Worm (Caenorhabditis elegans): ENCODE measurements around the gene T01C1.4.

- TF ChIP-seq irx-1 (tag; optimal IDR thresholded peaks at IDR 0.05), result no peak
- TF ChIP-seq tbx-2 (tag; optimal IDR thresholded peaks at IDR 0.05), result no peak
- TF ChIP-seq ces-1 (GFP tag; optimal IDR thresholded peaks at IDR 0.05), result no peak
- peak; percentile 41 for TF ChIP-seq sox-4 (tag; optimal IDR thresholded peaks at IDR 0.05)
- TF ChIP-seq efl-1 (optimal IDR thresholded peaks at IDR 0.05), result no peak
- no peak for TF ChIP-seq efl-1 (GFP tag; optimal IDR thresholded peaks at IDR 0.05 in 1 of 2)
- TF ChIP-seq hpl-2 (GFP tag; optimal IDR thresholded peaks at IDR 0.05), result no peak
- peak; percentile 6 for TF ChIP-seq fos-1 (tag; optimal IDR thresholded peaks at IDR 0.05)
- TF ChIP-seq mdl-1 (tag; optimal IDR thresholded peaks at IDR 0.05), result no peak
- no peak for TF ChIP-seq nhr-90 (tag; optimal IDR thresholded peaks at IDR 0.05; ENCODE audit: poor library complexity)
- TF ChIP-seq zag-1 (tag; optimal IDR thresholded peaks at IDR 0.05), result no peak
- TF ChIP-seq elt-2 (tag; optimal IDR thresholded peaks at IDR 0.05), result no peak
Observed at ce11 chrX:10756185-10756584, 39.3 kb upstream of the T01C1.4 start.
